Worm (Caenorhabditis elegans): ENCODE measurements around the gene F48F7.3.

Gene F48F7.3

DNA sequence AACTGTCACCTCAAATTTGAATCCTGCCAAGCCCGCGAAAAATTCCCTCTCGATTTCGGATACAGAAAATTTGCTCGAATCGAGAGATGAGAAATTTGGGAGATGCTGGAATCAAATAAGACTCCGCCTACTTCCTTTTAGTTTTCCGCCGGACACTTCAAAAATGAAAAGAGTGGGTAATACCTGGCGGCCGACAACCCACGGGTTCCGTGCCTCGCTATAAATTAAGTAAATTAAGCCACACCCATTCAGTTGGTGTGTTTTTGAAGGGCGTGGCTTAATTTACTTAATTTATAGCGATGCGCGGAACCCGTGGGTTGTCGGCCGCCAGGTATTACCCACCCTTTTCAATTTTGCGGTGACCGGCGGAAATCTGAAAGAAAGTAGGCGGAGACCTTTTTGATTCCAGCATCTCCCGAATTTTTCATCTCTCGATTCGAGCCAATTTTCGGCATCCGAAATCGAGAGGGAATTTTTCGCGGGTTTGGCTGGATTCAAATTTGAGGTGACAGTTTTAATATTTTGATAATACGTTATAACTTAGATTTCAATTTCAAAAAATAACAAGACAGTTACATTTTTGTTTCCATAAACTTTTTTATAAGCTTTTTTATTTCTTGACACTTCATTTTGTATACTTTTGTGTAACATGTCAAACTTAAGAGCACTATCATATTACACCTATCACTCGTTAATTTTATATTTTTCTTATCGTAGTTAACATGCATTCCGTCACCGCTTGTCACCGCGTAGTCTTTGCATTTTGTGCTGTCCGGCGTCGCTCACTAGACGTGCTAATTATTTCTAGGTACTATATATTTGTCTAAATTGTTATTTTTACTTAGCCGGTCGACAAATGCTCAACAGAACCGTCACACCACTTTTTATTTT lies 16.4 kb upstream of the F48F7.3 start:
- no peak for TF ChIP-seq tbx-2 (tag; optimal IDR thresholded peaks at IDR 0.05)
- no peak for TF ChIP-seq lsy-12 (tag; optimal IDR thresholded peaks at IDR 0.05)
- TF ChIP-seq elt-2 (tag; optimal IDR thresholded peaks at IDR 0.05): peak; percentile 76
- TF ChIP-seq nhr-237 (tag; optimal IDR thresholded peaks at IDR 0.05): no peak
- no peak for TF ChIP-seq nhr-67 (tag; optimal IDR thresholded peaks at IDR 0.05)
- no peak for TF ChIP-seq ceh-28 (tag; optimal IDR thresholded peaks at IDR 0.05)
- peak; percentile 44 for TF ChIP-seq pqm-1 (tag; optimal IDR thresholded peaks at IDR 0.05)
- no peak for TF ChIP-seq nhr-25 (tag; optimal IDR thresholded peaks at IDR 0.05)
- TF ChIP-seq egl-5 (tag; optimal IDR thresholded peaks at IDR 0.05): no peak
- no peak for TF ChIP-seq unc-39 (tag; optimal IDR thresholded peaks at IDR 0.05)
- no peak for TF ChIP-seq zag-1 (tag; optimal IDR thresholded peaks at IDR 0.05)
- TF ChIP-seq hmg-11 (tag; optimal IDR thresholded peaks at IDR 0.05): no peak
- no peak for TF ChIP-seq snpc-4 (tag; optimal IDR thresholded peaks at IDR 0.05)

DNA sequence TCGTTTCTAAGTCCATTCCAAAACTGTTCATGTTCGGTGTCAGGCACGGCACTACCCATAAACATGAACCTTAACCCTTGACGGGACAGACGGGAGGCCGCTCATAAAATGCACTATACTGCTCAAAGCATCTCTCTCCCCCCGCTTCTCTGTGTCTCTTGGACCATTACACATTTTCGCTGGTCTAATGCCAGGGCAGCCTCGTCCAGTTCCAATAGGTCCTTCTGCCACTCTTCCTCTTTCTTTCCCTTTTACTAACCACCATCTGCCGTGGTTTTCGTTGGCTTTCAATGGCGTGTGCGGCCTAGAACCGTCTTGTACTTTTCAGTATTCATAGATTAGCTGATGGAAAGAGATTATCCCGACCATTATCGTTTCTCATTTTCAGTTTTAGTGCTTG lies 15.1 kb upstream of the F48F7.3 start:
- TF ChIP-seq hmg-11 (tag; optimal IDR thresholded peaks at IDR 0.05): peak; percentile 65
- no peak for TF ChIP-seq skn-1 (tag; optimal IDR thresholded peaks at IDR 0.05)
- TF ChIP-seq egl-5 (tag; optimal IDR thresholded peaks at IDR 0.05): peak; percentile 51
- TF ChIP-seq lin-39 (tag; optimal IDR thresholded peaks at IDR 0.05): peak; percentile 53
- no peak for TF ChIP-seq nhr-76 (tag; optimal IDR thresholded peaks at IDR 0.05)
- no peak for TF ChIP-seq nhr-28 (tag; optimal IDR thresholded peaks at IDR 0.05)

DNA sequence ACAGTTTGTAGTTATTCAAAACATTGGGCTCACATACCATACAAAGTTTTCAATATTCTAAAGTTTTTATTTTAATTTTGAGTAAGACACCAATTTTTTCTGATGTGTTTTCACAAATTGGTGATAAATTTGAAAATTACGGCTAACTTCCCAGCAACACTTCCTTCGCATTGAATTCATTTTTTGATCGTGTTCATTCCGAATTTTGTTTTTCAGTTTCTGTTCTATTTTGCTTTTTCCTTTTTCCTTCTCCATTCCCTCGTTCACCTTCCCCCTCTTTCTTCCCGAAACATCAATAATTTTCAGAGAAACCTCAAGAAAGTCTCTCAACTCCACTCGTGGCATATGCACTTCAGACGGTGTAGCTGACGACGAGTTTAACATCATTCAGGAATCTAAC lies 14.5 kb upstream of the F48F7.3 start, which contains the start of gene alg-1:
TSS of gene alg-1 (plus strand) at position 301 of the 400 bp plus-strand sequence.
- no peak for TF ChIP-seq egl-27 (tag; optimal IDR thresholded peaks at IDR 0.05)
- TF ChIP-seq nhr-43 (tag; optimal IDR thresholded peaks at IDR 0.05; ENCODE audit: poor library complexity, severe bottlenecking): no peak
- no peak for TF ChIP-seq fkh-10 (GFP tag; optimal IDR thresholded peaks at IDR 0.05)
- TF ChIP-seq hmg-11 (tag; optimal IDR thresholded peaks at IDR 0.05): no peak
- no peak for TF ChIP-seq daf-12 (tag; optimal IDR thresholded peaks at IDR 0.05)
- no peak for TF ChIP-seq mdl-1 (tag; optimal IDR thresholded peaks at IDR 0.05)
- no peak for TF ChIP-seq ceh-82 (tag; optimal IDR thresholded peaks at IDR 0.05)
- TF ChIP-seq ztf-4 (tag; optimal IDR thresholded peaks at IDR 0.05): no peak
- TF ChIP-seq nhr-237 (tag; optimal IDR thresholded peaks at IDR 0.05): no peak
- TF ChIP-seq unc-62 (GFP tag; optimal IDR thresholded peaks at IDR 0.05): no peak
- no peak for TF ChIP-seq sea-2 (GFP tag; optimal IDR thresholded peaks at IDR 0.05)
- TF ChIP-seq ztf-11 (tag; optimal IDR thresholded peaks at IDR 0.05): no peak
- no peak for TF ChIP-seq nhr-76 (tag; optimal IDR thresholded peaks at IDR 0.05)
- no peak for TF ChIP-seq elt-3 (tag; optimal IDR thresholded peaks at IDR 0.05)
- no peak for TF ChIP-seq unc-39 (tag; optimal IDR thresholded peaks at IDR 0.05)
- no peak for TF ChIP-seq zag-1 (tag; optimal IDR thresholded peaks at IDR 0.05)

DNA sequence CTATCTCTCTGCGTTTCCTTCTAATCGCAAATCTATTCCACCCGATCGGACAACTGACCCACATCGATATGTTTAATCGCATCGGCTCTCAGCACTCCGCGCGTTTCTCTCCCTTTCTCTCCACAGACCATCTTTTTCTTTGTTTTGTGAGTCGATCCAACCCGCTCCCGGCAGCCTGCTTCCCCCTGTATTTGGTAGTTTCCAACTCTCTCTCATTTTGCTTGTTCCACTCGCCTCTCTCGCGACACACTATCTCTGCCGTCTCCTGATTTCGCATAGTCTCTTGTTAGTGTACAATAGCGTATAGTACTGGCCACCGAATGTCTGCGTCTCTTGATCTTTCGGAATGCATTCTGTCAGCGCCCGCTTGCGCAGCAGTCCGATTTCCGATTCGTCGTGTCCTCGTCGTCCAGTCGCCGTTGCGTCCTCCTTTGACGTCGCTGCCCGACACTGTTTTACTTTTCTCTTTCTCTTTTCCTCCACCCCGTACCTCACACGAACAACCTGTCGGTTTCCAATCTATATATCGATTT lies 12.6 kb upstream of the F48F7.3 start:
- TF ChIP-seq ceh-9 (tag; optimal IDR thresholded peaks at IDR 0.05) (no peak), pqm-1 (tag; optimal IDR thresholded peaks at IDR 0.05) (peak; percentile 26), mdl-1 (tag; optimal IDR thresholded peaks at IDR 0.05) (no peak), elt-1 (tag; optimal IDR thresholded peaks at IDR 0.05) (no peak), skn-1 (tag; optimal IDR thresholded peaks at IDR 0.05) (no peak), nhr-76 (tag; optimal IDR thresholded peaks at IDR 0.05) (no peak), unc-39 (tag; optimal IDR thresholded peaks at IDR 0.05) (no peak), fkh-2 (tag; optimal IDR thresholded peaks at IDR 0.05) (no peak), nhr-77 (tag; optimal IDR thresholded peaks at IDR 0.05) (no peak), zag-1 (tag; optimal IDR thresholded peaks at IDR 0.05) (no peak), fkh-10 (GFP tag; optimal IDR thresholded peaks at IDR 0.05) (no peak), ZK546.5 (tag; optimal IDR thresholded peaks at IDR 0.05) (no peak), egl-27 (tag; optimal IDR thresholded peaks at IDR 0.05) (no peak), pha-4 (tag; optimal IDR thresholded peaks at IDR 0.05) (peak; percentile 71), aly-2 (tag; optimal IDR thresholded peaks at IDR 0.05) (no peak), R02D3.7 (tag; optimal IDR thresholded peaks at IDR 0.05) (no peak), nhr-28 (tag; optimal IDR thresholded peaks at IDR 0.05) (no peak), ceh-16 (tag; optimal IDR thresholded peaks at IDR 0.05) (no peak), snpc-4 (tag; optimal IDR thresholded peaks at IDR 0.05) (peak; percentile 5), nhr-25 (tag; optimal IDR thresholded peaks at IDR 0.05) (peak; percentile 91), nhr-12 (tag; optimal IDR thresholded peaks at IDR 0.05) (no peak), ceh-82 (tag; optimal IDR thresholded peaks at IDR 0.05) (no peak), sea-2 (GFP tag; optimal IDR thresholded peaks at IDR 0.05) (no peak), lsy-12 (tag; optimal IDR thresholded peaks at IDR 0.05) (peak; percentile 34), nhr-23 (tag; optimal IDR thresholded peaks at IDR 0.05) (peak; percentile 81), unc-62 (GFP tag; optimal IDR thresholded peaks at IDR 0.05) (no peak), nhr-11 (tag; optimal IDR thresholded peaks at IDR 0.05) (no peak), ztf-4 (tag; optimal IDR thresholded peaks at IDR 0.05) (no peak), mml-1 (tag; optimal IDR thresholded peaks at IDR 0.05) (no peak), elt-3 (tag; optimal IDR thresholded peaks at IDR 0.05) (no peak), nhr-43 (tag; optimal IDR thresholded peaks at IDR 0.05; ENCODE audit: poor library complexity, severe bottlenecking) (peak; percentile 64), nfya-1 (tag; optimal IDR thresholded peaks at IDR 0.05; ENCODE audit: insufficient read depth) (peak; percentile 44), ceh-28 (tag; optimal IDR thresholded peaks at IDR 0.05) (peak; percentile 67)
